Fruit fly (Drosophila melanogaster) whole organism, wandering third instar larva: Measurements from ENCODE around the gene Osbp.

ENCODE experiments used
- CG9705 ChIP-seq: fragments of 200-800 bp; sonication (Bioruptor generic); optimal IDR thresholded peaks from 2 replicates; lab custom pipeline; 2018; ENCODE audit warnings: missing biosample characterization, mild to moderate bottlenecking, missing genetic modification characterization
- CrebA ChIP-seq: fragments of 200-800 bp; sonication (Bioruptor generic); optimal IDR thresholded peaks from 2 replicates; lab custom pipeline; 2016; ENCODE audit warnings: missing biosample characterization, mild to moderate bottlenecking, missing genetic modification characterization, borderline replicate concordance
- HLH106 ChIP-seq: fragments of 200-800 bp; optimal IDR thresholded peaks from 3 replicates; lab custom pipeline; 2019; ENCODE audit warnings: missing biosample characterization, mild to moderate bottlenecking, missing genetic modification characterization, moderate library complexity
- Hnf4 ChIP-seq: fragments of 200-800 bp; sonication (Bioruptor generic); optimal IDR thresholded peaks from 2 replicates; lab custom pipeline; 2016; ENCODE audit warnings: missing biosample characterization, mild to moderate bottlenecking, missing genetic modification characterization
- Jra ChIP-seq: sonication (Bioruptor generic); optimal IDR thresholded peaks from 2 replicates; lab custom pipeline; 2016; ENCODE audit warnings: missing biosample characterization, missing genetic modification characterization
- Myc ChIP-seq: fragments of >200 bp; optimal IDR thresholded peaks from 2 replicates; lab custom pipeline; 2017
- OdsH ChIP-seq: fragments of 200-800 bp; sonication (Bioruptor generic); optimal IDR thresholded peaks from 2 replicates; lab custom pipeline; 2016; ENCODE audit warnings: missing biosample characterization, mild to moderate bottlenecking, missing genetic modification characterization
- Rel ChIP-seq, 2 experiments: fragments of 200-800 bp; sonication (Bioruptor generic) in 1 of 2; optimal IDR thresholded peaks; 2 replicates in 1 of 2; 3 replicates in 1 of 2; lab custom pipeline; 2016 to 2019; ENCODE audit warnings: mild to moderate bottlenecking in 2 of 2, missing biosample characterization in 2 of 2, missing genetic modification characterization in 2 of 2, moderate library complexity in 1 of 2
- br ChIP-seq: fragments of 200-800 bp; sonication (Bioruptor generic); optimal IDR thresholded peaks from 2 replicates; lab custom pipeline; 2016; ENCODE audit warnings: missing biosample characterization, missing genetic modification characterization
- fru ChIP-seq: fragments of 200-800 bp; sonication (Bioruptor generic); optimal IDR thresholded peaks from 3 replicates; lab custom pipeline; 2016; ENCODE audit warnings: missing biosample characterization, mild to moderate bottlenecking, missing genetic modification characterization
- h ChIP-seq: fragments of 200-800 bp; sonication (Bioruptor generic); optimal IDR thresholded peaks from 3 replicates; lab custom pipeline; 2016; ENCODE audit warnings: missing biosample characterization, mild to moderate bottlenecking, missing genetic modification characterization
- pan ChIP-seq: fragments of >200 bp; optimal IDR thresholded peaks from 2 replicates; lab custom pipeline; 2017
- psq ChIP-seq: fragments of 200-800 bp; sonication (Bioruptor generic); optimal IDR thresholded peaks from 3 replicates; lab custom pipeline; 2017; ENCODE audit warnings: missing biosample characterization, mild to moderate bottlenecking, missing genetic modification characterization, moderate library complexity
- woc ChIP-seq: sonication (Bioruptor generic); optimal IDR thresholded peaks from 2 replicates; lab custom pipeline; 2016; ENCODE audit warnings: missing biosample characterization, mild to moderate bottlenecking, missing genetic modification characterization

dm6 chr3R:24893320-24893955 lies 44.6 kb downstream of the Osbp start:
- TF ChIP-seq psq (peak; percentile 87), CG9705 (peak; percentile 43), h (peak; percentile 73), pan (lab: Kevin White, UChicago) (no peak), Hnf4 (no peak), woc (GFP tag; lab: Kevin White, UChicago) (peak; percentile 37), HLH106 (tag; lab: Kevin White, UChicago) (peak; percentile 91), br (peak; percentile 11), fru (GFP tag; lab: Kevin White, UChicago) (peak; percentile 82), OdsH (GFP tag; lab: Kevin White, UChicago) (peak; percentile 89), Jra (GFP tag; lab: Kevin White, UChicago) (peak; percentile 14), Myc (lab: Kevin White, UChicago) (no peak), CrebA (GFP tag; lab: Kevin White, UChicago) (peak; percentile 9), Rel (GFP tag; optimal IDR thresholded peaks at IDR 0.05; lab: Kevin White, UChicago) (peak; percentile 48), Rel (tag; optimal IDR thresholded peaks at IDR 0.05; lab: Kevin White, UChicago) (peak; percentile 39)
